Worm (Caenorhabditis elegans) whole organism, L4 larva: ENCODE results near the gene try-5.

Experiments used
- F10B5.3 ChIP-seq: sonication (generic microtip); optimal IDR thresholded peaks from 2 replicates; lab custom pipeline; 2016; ENCODE audit warnings: mild to moderate bottlenecking, missing genetic modification characterization, missing compliant biosample characterization
- F26F4.8 ChIP-seq: fragments of 200-800 bp; sonication (Bioruptor generic); conservative IDR thresholded peaks from 2 replicates; pipeline ENCODE4 v1.3.6; 2022; ENCODE audit warnings: missing genetic modification characterization, missing compliant biosample characterization
- F37D6.2 ChIP-seq: sonication (generic microtip); optimal IDR thresholded peaks from 2 replicates; lab custom pipeline; 2016; ENCODE audit warnings: mild to moderate bottlenecking, missing genetic modification characterization, missing compliant biosample characterization
- F44E2.7 ChIP-seq: fragments of 200-800 bp; sonication (Bioruptor generic); IDR thresholded peaks from 2 replicates; pipeline ENCODE4 v2.1.2; 2022; ENCODE audit warnings: missing genetic modification characterization, missing compliant biosample characterization
- R02D3.7 ChIP-seq: fragments of 150-350 bp; sonication (generic microtip); optimal IDR thresholded peaks from 3 replicates; lab custom pipeline; 2014; ENCODE audit warnings: missing biosample characterization, missing genetic modification characterization
- T20F7.1 ChIP-seq: fragments of 200-800 bp; sonication (Bioruptor generic); optimal IDR thresholded peaks from 2 replicates; lab custom pipeline; 2018; ENCODE audit warnings: mild to moderate bottlenecking, missing genetic modification characterization, missing compliant biosample characterization
- T26A8.4 ChIP-seq: fragments of 200-800 bp; sonication (Bioruptor generic); IDR thresholded peaks from 2 replicates; pipeline ENCODE4 v1.3.6; 2022; ENCODE audit warnings: missing genetic modification characterization, missing compliant biosample characterization
- Y48G9A.11 ChIP-seq: fragments of 200-800 bp; sonication (Bioruptor generic); IDR thresholded peaks from 2 replicates; pipeline ENCODE4 v1.3.6; 2022; ENCODE audit warnings: missing genetic modification reagents, missing genetic modification characterization, missing compliant biosample characterization
- ZK337.2 ChIP-seq: fragments of 200-800 bp; sonication (Bioruptor generic); IDR thresholded peaks from 2 replicates; pipeline ENCODE4 v1.3.6; 2022; ENCODE audit warnings: missing genetic modification reagents, missing genetic modification characterization, missing compliant biosample characterization
- aha-1 ChIP-seq: fragments of 150-350 bp; peaks from one replicate; lab custom pipeline; 2014; ENCODE audit warnings: missing biosample characterization, missing genetic modification characterization
- ama-1 ChIP-seq: fragments of 150-350 bp; optimal IDR thresholded peaks from 2 replicates; lab custom pipeline; 2014; ENCODE audit warnings: inconsistent platforms, mixed read lengths
- arid-1 ChIP-seq: fragments of 200-800 bp; sonication (Bioruptor generic); conservative IDR thresholded peaks from 2 replicates; pipeline ENCODE4 v1.3.6; 2022; ENCODE audit warnings: missing genetic modification reagents, missing genetic modification characterization, missing compliant biosample characterization
- ceh-28 ChIP-seq: fragments of 150-350 bp; optimal IDR thresholded peaks from 2 replicates; lab custom pipeline; 2014; ENCODE audit warnings: missing biosample characterization, missing genetic modification reagents, missing genetic modification characterization
- ceh-62 ChIP-seq: sonication (generic microtip); optimal IDR thresholded peaks from 2 replicates; lab custom pipeline; 2017; ENCODE audit warnings: missing biosample characterization, missing genetic modification characterization
- ces-1 ChIP-seq: fragments of 150-350 bp; sonication (generic microtip); optimal IDR thresholded peaks from 4 replicates; lab custom pipeline; 2014; ENCODE audit warnings: missing biosample characterization, missing genetic modification reagents, missing genetic modification characterization
- daf-12 ChIP-seq: fragments of 150-350 bp; optimal IDR thresholded peaks from 2 replicates; lab custom pipeline; 2014; ENCODE audit warnings: missing biosample characterization, missing genetic modification reagents, missing genetic modification characterization
- daf-16 ChIP-seq, 3 experiments: sonication (generic microtip); optimal IDR thresholded peaks; 2 replicates each; lab custom pipeline; 2016 to 2017; ENCODE audit warnings: missing genetic modification characterization in 3 of 3, missing genetic modification reagents in 3 of 3, mild to moderate bottlenecking in 2 of 3, missing compliant biosample characterization in 2 of 3, missing biosample characterization in 1 of 3, moderate library complexity in 1 of 3
- dmd-6 ChIP-seq: fragments of 200-800 bp; sonication (Bioruptor generic); IDR thresholded peaks from 2 replicates; pipeline ENCODE4 v1.3.6; 2022; ENCODE audit warnings: missing genetic modification reagents, missing genetic modification characterization, missing compliant biosample characterization
- dpl-1 ChIP-seq: fragments of 150-350 bp; optimal IDR thresholded peaks from 2 replicates; lab custom pipeline; 2014; ENCODE audit warnings: missing biosample characterization, missing genetic modification reagents, missing genetic modification characterization
- duxl-1 ChIP-seq: sonication (generic microtip); optimal IDR thresholded peaks from 2 replicates; lab custom pipeline; 2016; ENCODE audit warnings: mild to moderate bottlenecking, missing genetic modification characterization, moderate library complexity, missing compliant biosample characterization; ENCODE audit not compliant: poor library complexity
- dve-1 ChIP-seq: sonication (generic microtip); optimal IDR thresholded peaks from 2 replicates; lab custom pipeline; 2017; ENCODE audit warnings: antibody characterized with exemption, mild to moderate bottlenecking, missing genetic modification characterization, missing compliant biosample characterization; ENCODE audit not compliant: insufficient read depth
- fkh-10 ChIP-seq: fragments of 150-350 bp; optimal IDR thresholded peaks from 2 replicates; lab custom pipeline; 2014; ENCODE audit warnings: missing biosample characterization, missing genetic modification reagents, missing genetic modification characterization
- fos-1 ChIP-seq: fragments of 150-350 bp; optimal IDR thresholded peaks from 2 replicates; lab custom pipeline; 2014; ENCODE audit warnings: missing biosample characterization, missing genetic modification characterization
- hlh-30 ChIP-seq: sonication (generic microtip); optimal IDR thresholded peaks from 2 replicates; lab custom pipeline; 2017; ENCODE audit warnings: antibody characterized with exemption, mild to moderate bottlenecking, missing genetic modification characterization, missing compliant biosample characterization; ENCODE audit not compliant: insufficient read depth
- hmg-1.1 ChIP-seq: fragments of 200-800 bp; sonication (Bioruptor generic); IDR thresholded peaks from 2 replicates; pipeline ENCODE4 v1.3.6; 2022; ENCODE audit warnings: missing genetic modification reagents, missing genetic modification characterization, missing compliant biosample characterization
- lim-7 ChIP-seq: fragments of 200-800 bp; sonication (Bioruptor generic); IDR thresholded peaks from 2 replicates; pipeline ENCODE4 v1.3.6; 2022; ENCODE audit warnings: missing genetic modification characterization, missing compliant biosample characterization
- lin-15B ChIP-seq: fragments of 150-350 bp; sonication (generic microtip); optimal IDR thresholded peaks from 3 replicates; lab custom pipeline; 2014; ENCODE audit warnings: missing biosample characterization, missing genetic modification characterization
- lin-29 ChIP-seq: fragments of 200-800 bp; sonication (Bioruptor generic); IDR thresholded peaks from 2 replicates; pipeline ENCODE4 v1.3.6; 2022; ENCODE audit warnings: missing genetic modification reagents, missing genetic modification characterization, missing compliant biosample characterization
- lin-39 ChIP-seq: fragments of 150-350 bp; optimal IDR thresholded peaks from 2 replicates; lab custom pipeline; 2014; ENCODE audit warnings: missing biosample characterization, missing genetic modification reagents, missing genetic modification characterization
- madf-9 ChIP-seq: fragments of 200-800 bp; sonication (Bioruptor generic); conservative IDR thresholded peaks from 2 replicates; pipeline ENCODE4 v1.3.6; 2022; ENCODE audit warnings: missing genetic modification reagents, missing genetic modification characterization, missing compliant biosample characterization
- mdl-1 ChIP-seq, 2 experiments: fragments of 150-350 bp in 1 of 2; sonication (generic microtip) in 1 of 2; optimal IDR thresholded peaks; 2 replicates each; lab custom pipeline; 2014 to 2017; ENCODE audit warnings: missing biosample characterization in 2 of 2, missing genetic modification characterization in 2 of 2
- mes-2 ChIP-seq: sonication (generic microtip); optimal IDR thresholded peaks from 2 replicates; lab custom pipeline; 2016; ENCODE audit warnings: missing genotype, mild to moderate bottlenecking, missing genetic modification characterization, missing compliant biosample characterization; ENCODE audit not compliant: poor library complexity, severe bottlenecking
- nhr-102 ChIP-seq: sonication (generic microtip); optimal IDR thresholded peaks from 2 replicates; lab custom pipeline; 2016; ENCODE audit warnings: mild to moderate bottlenecking, missing genetic modification characterization, moderate library complexity, missing compliant biosample characterization
- nhr-111 ChIP-seq: fragments of 200-800 bp; sonication (Bioruptor generic); optimal IDR thresholded peaks from 2 replicates; lab custom pipeline; 2018; ENCODE audit warnings: mild to moderate bottlenecking, missing genetic modification characterization, missing compliant biosample characterization
- nhr-28 ChIP-seq: fragments of 150-350 bp; optimal IDR thresholded peaks from 2 replicates; lab custom pipeline; 2014; ENCODE audit warnings: missing biosample characterization, missing genetic modification characterization
- nhr-42 ChIP-seq: fragments of 200-800 bp; sonication (Bioruptor generic); IDR thresholded peaks from 2 replicates; pipeline ENCODE4 v1.3.6; 2022; ENCODE audit warnings: missing genetic modification characterization, missing compliant biosample characterization
- nhr-6 ChIP-seq: fragments of 150-350 bp; optimal IDR thresholded peaks from 2 replicates; lab custom pipeline; 2014; ENCODE audit warnings: missing biosample characterization, missing genetic modification characterization
- nhr-76 ChIP-seq: fragments of 150-350 bp; optimal IDR thresholded peaks from 2 replicates; lab custom pipeline; 2014; ENCODE audit warnings: missing biosample characterization, missing genetic modification characterization
- php-3 ChIP-seq: fragments of 200-800 bp; sonication (Bioruptor generic); IDR thresholded peaks from 2 replicates; pipeline ENCODE4 v1.3.6; 2022; ENCODE audit warnings: missing genetic modification reagents, missing genetic modification characterization, missing compliant biosample characterization
- rbr-2 ChIP-seq: sonication (generic microtip); optimal IDR thresholded peaks from 2 replicates; lab custom pipeline; 2016; ENCODE audit warnings: missing genotype, missing genetic modification characterization, missing compliant biosample characterization
- set-16 ChIP-seq: fragments of 200-800 bp; sonication (Bioruptor generic); IDR thresholded peaks from 2 replicates; pipeline ENCODE4 v1.3.6; 2022; ENCODE audit warnings: missing genetic modification reagents, missing genetic modification characterization, missing compliant biosample characterization
- snpc-1.2 ChIP-seq: fragments of 200-800 bp; sonication (Bioruptor generic); IDR thresholded peaks from 2 replicates; pipeline ENCODE4 v1.3.6; 2022; ENCODE audit warnings: missing genetic modification reagents, missing genetic modification characterization, missing compliant biosample characterization
- spr-1 ChIP-seq: sonication (generic microtip); optimal IDR thresholded peaks from 2 replicates; lab custom pipeline; 2016; ENCODE audit warnings: mild to moderate bottlenecking, missing genetic modification characterization, missing compliant biosample characterization
- tra-1 ChIP-seq: fragments of 200-800 bp; sonication (Bioruptor generic); IDR thresholded peaks from 2 replicates; pipeline ENCODE4 v1.3.6; 2022; ENCODE audit warnings: missing genetic modification reagents, missing genetic modification characterization, missing compliant biosample characterization
- vab-7 ChIP-seq: fragments of 200-800 bp; sonication (Bioruptor generic); IDR thresholded peaks from 2 replicates; pipeline ENCODE4 v1.3.6; 2022; ENCODE audit warnings: missing genetic modification reagents, missing genetic modification characterization, missing compliant biosample characterization
- zfp-2 ChIP-seq: sonication (generic microtip); optimal IDR thresholded peaks from 2 replicates; lab custom pipeline; 2016; ENCODE audit warnings: mild to moderate bottlenecking, missing genetic modification characterization, missing compliant biosample characterization
- zip-11 ChIP-seq: fragments of 200-800 bp; sonication (Bioruptor generic); IDR thresholded peaks from 2 replicates; pipeline ENCODE4 v1.3.6; 2022; ENCODE audit warnings: missing genetic modification characterization, missing compliant biosample characterization
- ztf-7 ChIP-seq: fragments of 150-350 bp; optimal IDR thresholded peaks from 2 replicates; lab custom pipeline; 2014; ENCODE audit warnings: missing biosample characterization, missing genetic modification characterization

Gene try-5

ce11 chrV:9346804-9347203 lies at the start of gene try-5, which contains the start of gene K07B1.7:
Gene try-5, plus strand, starts transcription at chrV:9347044.
Gene K07B1.7, minus strand, starts transcription at chrV:9346962.
- TF ChIP-seq set-16 (GFP tag; lab: Robert Waterston, UW): no peak
- TF ChIP-seq zip-11: no peak
- TF ChIP-seq ceh-28: peak; percentile 69
- no peak for TF ChIP-seq ces-1 (GFP tag; lab: Kevin White, UChicago)
- TF ChIP-seq hmg-1.1 (GFP tag; lab: Robert Waterston, UW): 0 out of 2 replicates have a peak, but pooled peaks have one; percentile 21
- peak; percentile 27 for TF ChIP-seq nhr-6
- TF ChIP-seq php-3: no peak
- peak; percentile 10 for TF ChIP-seq aha-1 (tag; lab: Kevin White, UChicago)
- TF ChIP-seq Y48G9A.11 (GFP tag; lab: Robert Waterston, UW): peak; percentile 93
- TF ChIP-seq dve-1: peak; percentile 30
- TF ChIP-seq nhr-28: peak; percentile 29
- peak; percentile 23 for TF ChIP-seq rbr-2 (tag; lab: Kevin White, UChicago)
- TF ChIP-seq mes-2 (tag; lab: Kevin White, UChicago): no peak
- TF ChIP-seq mdl-1 (tag; optimal IDR thresholded peaks at IDR 0.05; lab: Kevin White, UChicago): no peak
- TF ChIP-seq dpl-1 (GFP tag; lab: Kevin White, UChicago): peak; percentile 95
- TF ChIP-seq daf-16 (GFP tag; optimal IDR thresholded peaks at IDR 0.05; lab: Kevin White, UChicago): no peak
- peak; percentile 37 for TF ChIP-seq daf-16 (tag; optimal IDR thresholded peaks at IDR 0.05; lab: Kevin White, UChicago)
- no peak for TF ChIP-seq F37D6.2 (tag; lab: Kevin White, UChicago)
- no peak for TF ChIP-seq fkh-10
- no peak for TF ChIP-seq lin-15B
- no peak for TF ChIP-seq madf-9
- peak; percentile 83 for TF ChIP-seq R02D3.7 (tag; lab: Kevin White, UChicago)
- TF ChIP-seq hlh-30: peak; percentile 60
- TF ChIP-seq ama-1: no peak
- TF ChIP-seq ztf-7 (tag; lab: Kevin White, UChicago): no peak
- no peak for TF ChIP-seq dmd-6 (GFP tag; lab: Robert Waterston, UW)
- TF ChIP-seq F26F4.8 (GFP tag; lab: Robert Waterston, UW): no peak
- peak; percentile 97 for TF ChIP-seq T20F7.1 (GFP tag; lab: Kevin White, UChicago)
- TF ChIP-seq, all 104 proteins: peak for 13

DNA sequence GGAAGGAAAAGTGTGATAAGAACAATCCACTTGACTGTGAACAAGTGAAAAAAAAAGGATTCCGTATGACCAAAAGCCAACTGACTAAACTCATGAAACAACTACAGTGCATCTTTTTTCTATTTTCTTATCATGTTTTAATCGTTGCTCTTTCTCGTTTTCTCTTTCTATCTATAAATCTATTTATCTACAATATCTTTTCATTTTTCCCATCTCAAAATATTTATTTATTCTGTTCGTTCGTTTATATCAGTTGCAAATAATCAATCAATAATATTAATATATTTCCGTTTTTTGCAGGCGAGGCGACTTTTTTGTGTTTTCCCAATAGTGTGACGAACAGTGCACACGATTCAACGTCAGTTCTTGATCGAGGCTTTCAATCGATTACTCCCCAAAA lies 49.5 kb upstream of the try-5 start, which contains the start of gene F44A2.5:
TSS of gene F44A2.5 (plus strand) at position 301 of the 400 bp plus-strand sequence.
- TF ChIP-seq nhr-102 (no peak), lin-39 (tag; lab: Kevin White, UChicago) (no peak), fos-1 (tag; lab: Kevin White, UChicago) (no peak), F37D6.2 (tag; lab: Kevin White, UChicago) (no peak), arid-1 (no peak), mdl-1 (tag; optimal IDR thresholded peaks at IDR 0.05; lab: Kevin White, UChicago) (no peak), Y48G9A.11 (GFP tag; lab: Robert Waterston, UW) (no peak), daf-12 (tag; lab: Kevin White, UChicago) (no peak), ceh-62 (tag; lab: Kevin White, UChicago) (no peak), vab-7 (GFP tag; lab: Robert Waterston, UW) (no peak), dpl-1 (GFP tag; lab: Kevin White, UChicago) (no peak), dve-1 (no peak), T26A8.4 (GFP tag; lab: Robert Waterston, UW) (no peak), tra-1 (GFP tag; lab: Robert Waterston, UW) (no peak)

DNA sequence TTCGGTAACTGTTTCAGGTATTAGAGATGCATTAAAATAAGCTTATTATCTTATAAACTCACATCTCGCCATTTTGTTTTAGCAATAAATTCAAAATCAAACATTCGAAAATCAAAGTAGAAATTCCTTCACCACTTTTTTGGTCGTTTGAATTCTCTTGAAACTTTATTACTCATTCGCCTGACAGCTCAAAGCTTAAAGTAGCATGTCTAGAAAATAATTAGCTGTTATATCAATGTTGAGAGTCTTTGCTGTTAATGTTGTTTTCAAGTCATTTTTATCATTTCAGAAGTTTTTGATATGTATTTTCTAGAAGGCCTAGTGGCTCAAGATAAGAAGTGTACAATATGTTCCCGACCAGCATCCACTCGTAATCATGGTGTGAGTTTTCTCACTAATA lies 43.8 kb upstream of the try-5 start, which contains the start of gene nhr-39:
TSS of gene nhr-39 (plus strand) at position 301 of the 400 bp plus-strand sequence.
- no peak for TF ChIP-seq nhr-28
- TF ChIP-seq zfp-2 (tag; lab: Kevin White, UChicago): no peak
- no peak for TF ChIP-seq php-3
- no peak for TF ChIP-seq ztf-7 (tag; lab: Kevin White, UChicago)
- no peak for TF ChIP-seq F10B5.3 (tag; lab: Kevin White, UChicago)
- TF ChIP-seq fkh-10: no peak
- no peak for TF ChIP-seq spr-1
- no peak for TF ChIP-seq mes-2 (tag; lab: Kevin White, UChicago)
- no peak for TF ChIP-seq nhr-111 (GFP tag; lab: Kevin White, UChicago)
- no peak for TF ChIP-seq ZK337.2
- no peak for TF ChIP-seq F44E2.7 (GFP tag; lab: Robert Waterston, UW)
- no peak for TF ChIP-seq nhr-42 (GFP tag; lab: Robert Waterston, UW)
- no peak for TF ChIP-seq daf-12 (tag; lab: Kevin White, UChicago)
- TF ChIP-seq dve-1: no peak
- TF ChIP-seq snpc-1.2: no peak
- TF ChIP-seq duxl-1 (tag; lab: Kevin White, UChicago): no peak
- no peak for TF ChIP-seq Y48G9A.11 (GFP tag; lab: Robert Waterston, UW)
- no peak for TF ChIP-seq nhr-76 (tag; lab: Kevin White, UChicago)
- no peak for TF ChIP-seq lim-7
- TF ChIP-seq lin-29 (GFP tag; lab: Robert Waterston, UW): no peak
- TF ChIP-seq, all 104 proteins: peak for 0
